Worm (Caenorhabditis elegans): ENCODE results near the gene F44A2.3.
"Not testable (repeated sequence)": the region's sequence is repeated elsewhere in the genome, so short reads cannot be mapped to it uniquely, and the experiment has no call there.

The F44A2.3 gene

DNA sequence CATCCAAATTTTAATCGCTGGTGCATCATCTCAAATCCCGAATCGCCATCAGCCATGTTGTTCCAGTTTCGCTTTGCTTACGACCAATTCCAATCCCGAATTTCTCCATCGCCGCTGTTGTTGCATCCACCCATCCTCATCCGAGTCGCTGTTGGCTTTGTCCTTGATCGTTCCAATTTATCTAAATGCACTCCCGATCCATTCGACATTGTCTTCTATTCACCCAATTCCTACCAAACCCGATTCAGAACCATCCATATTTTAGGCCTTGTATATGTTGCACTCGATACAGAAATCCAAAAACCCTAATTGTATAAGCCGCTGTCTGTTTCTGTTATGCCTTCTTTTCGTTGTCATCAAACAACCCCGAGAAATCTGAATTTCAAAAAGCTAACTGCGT, 35.1 kb downstream of the F44A2.3 start (continued):
- no peak for TF ChIP-seq F37D6.2 (tag; optimal IDR thresholded peaks at IDR 0.05)
- peak; percentile 78 for TF ChIP-seq lin-38 (GFP tag; IDR thresholded peaks at IDR 0.05)
- no peak for TF ChIP-seq hif-1 (tag; optimal IDR thresholded peaks at IDR 0.05)
- TF ChIP-seq daf-16 (GFP tag; optimal IDR thresholded peaks at IDR 0.05): peak in 1 of 2 experiments; percentile 74
- TF ChIP-seq daf-16 (tag; optimal IDR thresholded peaks at IDR 0.05): no peak
- peak; percentile 59; the same call in 1 of the 2 replicates for TF ChIP-seq mxl-2 (GFP tag; conservative IDR thresholded peaks at IDR 0.05)
- TF ChIP-seq ama-1 (optimal IDR thresholded peaks at IDR 0.05): peak; percentile 24
- peak; percentile 58 for TF ChIP-seq Y48G9A.11 (GFP tag; IDR thresholded peaks at IDR 0.05)
- TF ChIP-seq spr-1 (tag; optimal IDR thresholded peaks at IDR 0.05): peak; percentile 51
- TF ChIP-seq Y5F2A.4 (GFP tag; optimal IDR thresholded peaks at IDR 0.05): peak; percentile 13
- TF ChIP-seq zfp-3 (GFP tag; conservative IDR thresholded peaks at IDR 0.05): peak; percentile 95
- TF ChIP-seq egl-27 (tag; optimal IDR thresholded peaks at IDR 0.05): no peak
- TF ChIP-seq snpc-1.2 (GFP tag; IDR thresholded peaks at IDR 0.05): peak; percentile 70; the same call in 1 of the 2 replicates
- no peak for TF ChIP-seq daf-8 (GFP tag; IDR thresholded peaks at IDR 0.05)
- no peak for TF ChIP-seq attf-4 (tag; optimal IDR thresholded peaks at IDR 0.05)
- TF ChIP-seq hmg-1.1 (GFP tag; IDR thresholded peaks at IDR 0.05): peak; percentile 55
- TF ChIP-seq tag-97 (GFP tag; IDR thresholded peaks at IDR 0.05): no peak
- peak; percentile 81 for TF ChIP-seq php-3 (GFP tag; IDR thresholded peaks at IDR 0.05)
- TF ChIP-seq hlh-11 (tag; optimal IDR thresholded peaks at IDR 0.05): no peak
- no peak for TF ChIP-seq daf-12 (tag; optimal IDR thresholded peaks at IDR 0.05)
- no peak for TF ChIP-seq lin-39 (tag; optimal IDR thresholded peaks at IDR 0.05)
- TF ChIP-seq skn-1 (tag; optimal IDR thresholded peaks at IDR 0.05): no peak
- no peak for TF ChIP-seq F49E8.2 (tag; optimal IDR thresholded peaks at IDR 0.05; ENCODE audit: borderline replicate concordance)
- TF ChIP-seq lin-15B (tag; optimal IDR thresholded peaks at IDR 0.05): no peak
- no peak for TF ChIP-seq nhr-76 (tag; optimal IDR thresholded peaks at IDR 0.05)
- TF ChIP-seq ceh-32 (tag; optimal IDR thresholded peaks at IDR 0.05; ENCODE audit: poor library complexity): no peak
- no peak for TF ChIP-seq zag-1 (tag; optimal IDR thresholded peaks at IDR 0.05)
- TF ChIP-seq fos-1 (tag; optimal IDR thresholded peaks at IDR 0.05): no peak
- no peak for TF ChIP-seq unc-62 (GFP tag; optimal IDR thresholded peaks at IDR 0.05 in 1 of 2)
- no peak for TF ChIP-seq unc-62 (tag; optimal IDR thresholded peaks at IDR 0.05)
- peak; percentile 63 for TF ChIP-seq lin-1 (GFP tag; IDR thresholded peaks at IDR 0.05)
- TF ChIP-seq madf-9 (GFP tag; conservative IDR thresholded peaks at IDR 0.05): peak; percentile 45; the same call in 1 of the 2 replicates
- TF ChIP-seq D1046.2 (GFP tag; IDR thresholded peaks at IDR 0.05): peak; percentile 64; the same call in 1 of the 2 replicates
- TF ChIP-seq dmd-9 (GFP tag; IDR thresholded peaks at IDR 0.05): 0 out of 2 replicates have a peak, but pooled peaks have one; percentile 4
- TF ChIP-seq aha-1 (tag): peak; percentile 76
- TF ChIP-seq nhr-41 (GFP tag; IDR thresholded peaks at IDR 0.05): peak; percentile 14; the same call in 1 of the 2 replicates
- no peak for TF ChIP-seq mxl-3 (GFP tag; optimal IDR thresholded peaks at IDR 0.05)
- no peak for TF ChIP-seq ceh-28 (tag; optimal IDR thresholded peaks at IDR 0.05)
- no peak for TF ChIP-seq nhr-10 (tag; optimal IDR thresholded peaks at IDR 0.05)
- no peak for TF ChIP-seq unc-39 (tag; optimal IDR thresholded peaks at IDR 0.05)
- TF ChIP-seq sdz-12 (GFP tag; optimal IDR thresholded peaks at IDR 0.05): peak; percentile 82
- no peak for TF ChIP-seq fkh-10 (GFP tag; optimal IDR thresholded peaks at IDR 0.05)
- TF ChIP-seq lin-13 (GFP tag; optimal IDR thresholded peaks at IDR 0.05): no peak

ce11 chrV:9341814-9342213, 36.6 kb downstream of the F44A2.3 start:
- TF ChIP-seq hmg-1.1 (GFP tag; IDR thresholded peaks at IDR 0.05) (peak; percentile 66), zip-11 (GFP tag; IDR thresholded peaks at IDR 0.05) (peak; percentile 74; the same call in 1 of the 2 replicates), Y105C5A.15 (GFP tag; IDR thresholded peaks at IDR 0.05) (peak; percentile 94), dmd-8 (GFP tag; IDR thresholded peaks at IDR 0.05) (peak; percentile 72; the same call in 1 of the 2 replicates), snpc-1.2 (GFP tag; IDR thresholded peaks at IDR 0.05) (peak; percentile 76), dmd-9 (GFP tag; IDR thresholded peaks at IDR 0.05) (0 out of 2 replicates have a peak, but pooled peaks have one; percentile 50), daf-19 (GFP tag; conservative IDR thresholded peaks at IDR 0.05) (peak; percentile 67; the same call in 1 of the 2 replicates), pha-4 (GFP tag; IDR thresholded peaks at IDR 0.05) (peak; percentile 87; the same call in 1 of the 2 replicates), dmd-6 (GFP tag; IDR thresholded peaks at IDR 0.05) (peak; percentile 55), Y48G9A.11 (GFP tag; IDR thresholded peaks at IDR 0.05) (peak; percentile 75), lin-38 (GFP tag; IDR thresholded peaks at IDR 0.05) (peak; percentile 81), mdt-29 (GFP tag; IDR thresholded peaks at IDR 0.05) (peak; percentile 58), arid-1 (GFP tag; conservative IDR thresholded peaks at IDR 0.05) (peak; percentile 80), egl-43 (GFP tag; IDR thresholded peaks at IDR 0.05) (peak; percentile 83), ceh-20 (GFP tag; IDR thresholded peaks at IDR 0.05) (peak; percentile 87)
- not testable (repeated sequence) for TF ChIP-seq pha-4 (tag; optimal IDR thresholded peaks at IDR 0.05)
